Fruit fly (Drosophila melanogaster) whole organism, wandering third instar larva: ENCODE measurements around the gene DIP1.
"Not testable (repeated sequence)": the region's sequence is repeated elsewhere in the genome, so short reads cannot be mapped to it uniquely, and the experiment has no call there.

Experiments
- Dfd ChIP-seq: fragments of >200 bp; optimal IDR thresholded peaks from 2 replicates; lab custom pipeline; 2017; ENCODE audit warnings: missing biosample characterization, missing genetic modification characterization
- Dif ChIP-seq: fragments of 200-275, 200-300 bp; sonication (Bioruptor generic); optimal IDR thresholded peaks from 2 replicates; lab custom pipeline; 2018; ENCODE audit warnings: missing biosample characterization, missing genetic modification characterization; ENCODE audit not compliant: partially characterized antibody
- GATAd ChIP-seq: sonication (Bioruptor generic); optimal IDR thresholded peaks from 2 replicates; lab custom pipeline; 2016; ENCODE audit warnings: missing biosample characterization, missing genetic modification characterization
- HLH106 ChIP-seq: fragments of 200-800 bp; optimal IDR thresholded peaks from 3 replicates; lab custom pipeline; 2019; ENCODE audit warnings: missing biosample characterization, mild to moderate bottlenecking, missing genetic modification characterization, moderate library complexity
- Jra ChIP-seq: sonication (Bioruptor generic); optimal IDR thresholded peaks from 2 replicates; lab custom pipeline; 2016; ENCODE audit warnings: missing biosample characterization, missing genetic modification characterization
- Myc ChIP-seq: fragments of >200 bp; optimal IDR thresholded peaks from 2 replicates; lab custom pipeline; 2017
- N ChIP-seq: fragments of >200 bp; optimal IDR thresholded peaks from 2 replicates; lab custom pipeline; 2018; ENCODE audit warnings: missing biosample characterization, missing external identifiers, missing genetic modification characterization
- Sp1 ChIP-seq: fragments of 200-800 bp; sonication (Bioruptor generic); optimal IDR thresholded peaks from 3 replicates; lab custom pipeline; 2019; ENCODE audit warnings: missing biosample characterization, mild to moderate bottlenecking, missing genetic modification characterization, moderate library complexity
- Vsx2 ChIP-seq: fragments of 200-300, 225-300 bp; sonication (Bioruptor generic); optimal IDR thresholded peaks from 2 replicates; lab custom pipeline; 2018; ENCODE audit warnings: missing biosample characterization, missing genetic modification characterization; ENCODE audit not compliant: partially characterized antibody
- br ChIP-seq: fragments of 200-800 bp; sonication (Bioruptor generic); optimal IDR thresholded peaks from 2 replicates; lab custom pipeline; 2016; ENCODE audit warnings: missing biosample characterization, missing genetic modification characterization
- brk ChIP-seq: fragments of 200-800 bp; sonication (Bioruptor generic); optimal IDR thresholded peaks from 2 replicates; lab custom pipeline; 2016; ENCODE audit warnings: missing biosample characterization, mild to moderate bottlenecking, missing genetic modification characterization
- dl ChIP-seq, 2 experiments: fragments of 175-275, 200-275 bp in 1 of 2; fragments of 200-275 bp in 1 of 2; sonication (Bioruptor generic); optimal IDR thresholded peaks; lab custom pipeline; 2018; ENCODE audit warnings: mild to moderate bottlenecking in 2 of 2, missing biosample characterization in 2 of 2, missing genetic modification characterization in 2 of 2, moderate library complexity in 2 of 2; ENCODE audit not compliant: partially characterized antibody in 2 of 2, insufficient read depth in 1 of 2
- dmrt93B ChIP-seq: fragments of 200-800 bp; sonication (Bioruptor generic); optimal IDR thresholded peaks from 2 replicates; lab custom pipeline; 2018; ENCODE audit warnings: missing biosample characterization, mild to moderate bottlenecking, missing genetic modification characterization
- dsf ChIP-seq: sonication (Bioruptor generic); optimal IDR thresholded peaks from 2 replicates; lab custom pipeline; 2016; ENCODE audit warnings: missing biosample characterization, missing genetic modification characterization, borderline replicate concordance
- ey ChIP-seq: fragments of 200-800 bp; sonication (Bioruptor generic); optimal IDR thresholded peaks from 2 replicates; lab custom pipeline; 2016; ENCODE audit warnings: missing biosample characterization, missing genetic modification characterization
- foxo ChIP-seq, 2 experiments: fragments of 200-800 bp; sonication (Bioruptor generic); optimal IDR thresholded peaks; 2 replicates in 1 of 2; 3 replicates in 1 of 2; lab custom pipeline; 2016 to 2017; ENCODE audit warnings: missing biosample characterization in 2 of 2, missing genetic modification characterization in 2 of 2
- h ChIP-seq: fragments of 200-800 bp; sonication (Bioruptor generic); optimal IDR thresholded peaks from 3 replicates; lab custom pipeline; 2016; ENCODE audit warnings: missing biosample characterization, mild to moderate bottlenecking, missing genetic modification characterization
- jim ChIP-seq: fragments of 175-275, 200-325 bp; sonication (Bioruptor generic); optimal IDR thresholded peaks from 2 replicates; lab custom pipeline; 2016; ENCODE audit warnings: missing biosample characterization, mild to moderate bottlenecking, missing genetic modification characterization
- pan ChIP-seq: fragments of >200 bp; optimal IDR thresholded peaks from 2 replicates; lab custom pipeline; 2017
- sage ChIP-seq: fragments of 200-800 bp; sonication (Bioruptor generic); optimal IDR thresholded peaks from 2 replicates; lab custom pipeline; 2016; ENCODE audit warnings: missing biosample characterization, mild to moderate bottlenecking, missing genetic modification characterization
- sv ChIP-seq: fragments of 200-800 bp; sonication (Bioruptor generic); optimal IDR thresholded peaks from 3 replicates; lab custom pipeline; 2016; ENCODE audit warnings: missing biosample characterization, missing genetic modification characterization
- tai ChIP-seq: sonication (Bioruptor generic); optimal IDR thresholded peaks from 2 replicates; lab custom pipeline; 2016; ENCODE audit warnings: missing biosample characterization, missing genetic modification characterization
- woc ChIP-seq: sonication (Bioruptor generic); optimal IDR thresholded peaks from 2 replicates; lab custom pipeline; 2016; ENCODE audit warnings: missing biosample characterization, mild to moderate bottlenecking, missing genetic modification characterization

The DIP1 gene

DNA sequence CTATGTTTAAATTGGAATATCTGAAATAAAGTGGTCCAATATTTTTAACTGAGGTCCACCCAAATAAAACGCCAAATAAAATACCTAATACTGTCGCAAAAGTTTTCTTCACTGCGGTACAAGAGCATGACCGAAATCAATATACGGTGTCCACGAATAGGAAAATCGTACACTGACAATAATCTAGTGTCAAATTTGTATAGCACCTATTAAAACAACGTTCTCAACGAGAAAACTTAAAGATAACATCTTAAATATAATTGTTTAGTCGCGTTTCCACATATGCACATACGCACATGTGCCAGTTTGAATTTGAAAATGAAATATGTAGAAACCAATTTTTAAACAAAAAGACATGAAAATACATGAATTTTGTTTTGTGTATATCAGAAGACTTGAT is 1.5 kb upstream of the DIP1 start (continued):
- TF ChIP-seq ey (GFP tag; lab: Kevin White, UChicago) (peak; percentile 41), Sp1 (GFP tag; lab: Kevin White, UChicago) (no peak), Vsx2 (GFP tag; lab: Kevin White, UChicago) (no peak), GATAd (GFP tag; lab: Kevin White, UChicago) (no peak), Myc (lab: Kevin White, UChicago) (no peak), dsf (GFP tag; lab: Kevin White, UChicago) (no peak), Dfd (GFP tag; lab: Kevin White, UChicago) (no peak), dl (GFP tag; optimal IDR thresholded peaks at IDR 0.05; lab: Kevin White, UChicago; ENCODE audit: insufficient read depth in 1 of 2, partially characterized antibody in 2 of 2) (no peak), foxo (GFP tag; optimal IDR thresholded peaks at IDR 0.05; lab: Kevin White, UChicago) (peak in 1 of 2 experiments; percentile 66), HLH106 (tag; lab: Kevin White, UChicago) (peak; percentile 76)

DNA sequence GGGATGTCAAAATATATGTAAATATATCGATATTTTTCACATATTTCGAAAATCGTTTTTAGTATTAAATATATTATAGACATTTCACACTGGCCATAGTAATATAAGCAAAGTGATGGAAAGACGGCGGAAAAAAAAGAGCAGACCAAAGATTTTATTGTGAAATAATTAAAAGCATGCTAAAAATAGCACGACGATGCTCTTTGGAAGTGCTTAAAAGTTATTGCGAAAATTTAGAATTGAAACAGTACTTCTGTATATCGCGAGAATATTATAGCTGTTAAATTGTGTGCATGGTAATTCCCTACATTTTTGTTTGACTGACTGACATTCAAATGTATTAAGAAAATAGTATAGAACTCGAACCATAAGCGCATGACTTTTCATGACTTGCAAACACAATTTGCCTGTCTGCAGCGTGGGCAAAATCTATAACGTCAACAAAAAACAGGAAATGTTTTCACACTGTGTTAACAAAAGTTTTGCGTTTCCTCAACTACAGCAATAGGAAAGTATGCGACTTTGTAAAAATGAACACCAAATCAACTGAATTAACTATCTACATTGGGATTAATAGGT is 301 bp upstream of the DIP1 start:
- TF ChIP-seq br (no peak), GATAd (GFP tag; lab: Kevin White, UChicago) (no peak), dmrt93B (GFP tag; lab: Kevin White, UChicago) (no peak), N (GFP tag; lab: Kevin White, UChicago) (peak; percentile 71), jim (no peak)

DNA sequence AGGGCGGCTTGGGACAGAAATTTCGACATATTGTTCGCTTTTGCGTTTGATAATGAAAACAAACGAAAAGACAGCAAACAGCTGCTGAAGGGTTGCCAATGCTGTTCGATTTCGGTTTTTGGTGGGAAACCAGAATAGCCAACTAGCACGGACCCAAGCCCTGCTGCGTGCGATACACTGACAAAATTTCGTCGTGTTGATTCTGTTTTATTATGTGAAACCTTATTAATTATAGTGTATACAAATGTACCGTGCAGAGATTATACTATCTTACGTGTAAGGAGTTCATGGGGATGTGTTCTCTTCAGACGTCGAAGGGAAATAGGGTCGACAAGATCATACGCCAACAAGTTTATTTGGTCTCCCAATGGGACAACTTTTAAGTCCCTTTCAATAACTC is 6.3 kb downstream of the DIP1 start, which contains the start of gene CG32500:
TSS of gene CG32500 (minus strand) at position 110 of the 400 bp plus-strand sequence.
- not testable (repeated sequence) for TF ChIP-seq Dfd (GFP tag; lab: Kevin White, UChicago); h (GFP tag; lab: Kevin White, UChicago); dl (GFP tag; optimal IDR thresholded peaks at IDR 0.05; lab: Kevin White, UChicago; ENCODE audit: insufficient read depth in 1 of 2, partially characterized antibody in 2 of 2)

DNA sequence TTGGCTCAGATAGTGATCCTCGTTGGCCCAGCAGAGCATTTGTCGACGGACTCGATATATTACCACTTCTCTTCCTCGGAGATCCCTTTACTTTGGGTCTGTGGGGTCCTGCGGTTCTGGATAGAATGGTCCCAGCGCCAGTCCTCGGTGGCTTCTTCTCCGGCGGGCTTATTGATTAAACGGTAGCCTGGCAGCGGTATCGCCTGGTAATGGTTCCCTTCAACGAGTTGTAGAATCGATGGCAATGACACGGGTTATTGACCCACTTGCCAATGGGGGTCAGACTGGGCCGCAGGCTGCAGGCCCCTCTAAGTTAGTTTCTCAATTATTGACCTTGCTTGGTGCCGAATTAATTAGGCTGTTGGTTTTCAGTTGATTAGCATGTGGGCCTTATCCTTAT is 8.9 kb downstream of the DIP1 start, which contains the start of gene CG32819:
TSS of gene CG32819 (minus strand) at position 101 of the 400 bp plus-strand sequence.
- not testable (repeated sequence) for TF ChIP-seq HLH106 (tag; lab: Kevin White, UChicago); Dif (GFP tag; lab: Kevin White, UChicago); sv (GFP tag; lab: Kevin White, UChicago)

DNA sequence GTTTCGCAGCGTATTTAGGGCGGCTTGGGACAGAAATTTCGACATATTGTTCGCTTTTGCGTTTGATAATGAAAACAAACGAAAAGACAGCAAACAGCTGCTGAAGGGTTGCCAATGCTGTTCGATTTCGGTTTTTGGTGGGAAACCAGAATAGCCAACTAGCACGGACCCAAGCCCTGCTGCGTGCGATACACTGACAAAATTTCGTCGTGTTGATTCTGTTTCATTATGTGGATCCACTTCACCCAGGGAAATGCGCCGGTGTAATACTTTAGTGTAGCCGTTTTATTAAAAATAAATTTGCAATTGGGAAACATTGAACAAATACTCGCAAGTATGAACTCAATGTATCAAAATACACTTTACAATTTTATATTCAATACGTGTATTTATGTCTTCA is 12.4 kb downstream of the DIP1 start, which contains the start of gene CG32857:
TSS of gene CG32857 (minus strand) at position 101 of the 400 bp plus-strand sequence.
- not testable (repeated sequence) for TF ChIP-seq tai; woc (GFP tag; lab: Kevin White, UChicago); h (GFP tag; lab: Kevin White, UChicago)

DNA sequence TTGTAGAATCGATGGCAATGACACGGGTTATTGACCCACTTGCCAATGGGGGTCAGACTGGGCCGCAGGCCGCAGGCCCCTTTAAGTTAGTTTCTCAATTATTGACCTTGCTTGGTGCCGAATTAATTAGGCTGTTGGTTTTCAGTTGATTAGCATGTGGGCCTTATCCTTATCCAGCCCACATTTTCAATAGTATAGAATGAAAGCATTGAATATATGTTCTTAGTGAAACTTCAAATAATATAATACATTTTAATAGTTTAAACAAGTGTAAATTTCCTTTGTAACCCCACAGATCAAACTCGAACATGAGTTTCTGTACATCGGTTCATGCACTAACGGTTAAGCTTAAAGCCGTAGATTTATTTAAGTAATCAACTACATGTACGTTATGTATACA is 14.8 kb downstream of the DIP1 start, which contains the start of gene CG32820:
TSS of gene CG32820 (minus strand) at position 101 of the 400 bp plus-strand sequence.
- TF ChIP-seq Vsx2 (GFP tag; lab: Kevin White, UChicago); pan (lab: Kevin White, UChicago); sage (GFP tag; lab: Kevin White, UChicago): not testable (repeated sequence)

DNA sequence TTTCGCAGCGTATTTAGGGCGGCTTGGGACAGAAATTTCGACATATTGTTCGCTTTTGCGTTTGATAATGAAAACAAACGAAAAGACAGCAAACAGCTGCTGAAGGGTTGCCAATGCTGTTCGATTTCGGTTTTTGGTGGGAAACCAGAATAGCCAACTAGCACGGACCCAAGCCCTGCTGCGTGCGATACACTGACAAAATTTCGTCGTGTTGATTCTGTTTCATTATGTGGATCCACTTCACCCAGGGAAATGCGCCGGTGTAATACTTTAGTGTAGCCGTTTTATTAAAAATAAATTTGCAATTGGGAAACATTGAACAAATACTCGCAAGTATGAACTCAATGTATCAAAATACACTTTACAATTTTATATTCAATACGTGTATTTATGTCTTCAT is 18.5 kb downstream of the DIP1 start, which contains the start of gene CG33502:
TSS of gene CG33502 (minus strand) at position 101 of the 400 bp plus-strand sequence.
- not testable (repeated sequence) for TF ChIP-seq N, Jra, brk (GFP tag; lab: Kevin White, UChicago)

DNA sequence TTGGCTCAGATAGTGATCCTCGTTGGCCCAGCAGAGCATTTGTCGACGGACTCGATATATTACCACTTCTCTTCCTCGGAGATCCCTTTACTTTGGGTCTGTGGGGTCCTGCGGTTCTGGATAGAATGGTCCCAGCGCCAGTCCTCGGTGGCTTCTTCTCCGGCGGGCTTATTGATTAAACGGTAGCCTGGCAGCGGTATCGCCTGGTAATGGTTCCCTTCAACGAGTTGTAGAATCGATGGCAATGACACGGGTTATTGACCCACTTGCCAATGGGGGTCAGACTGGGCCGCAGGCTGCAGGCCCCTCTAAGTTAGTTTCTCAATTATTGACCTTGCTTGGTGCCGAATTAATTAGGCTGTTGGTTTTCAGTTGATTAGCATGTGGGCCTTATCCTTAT is 21.1 kb downstream of the DIP1 start, which contains the start of gene CG17450:
TSS of gene CG17450 (minus strand) at position 101 of the 400 bp plus-strand sequence.
- TF ChIP-seq dmrt93B (GFP tag; lab: Kevin White, UChicago); Myc (lab: Kevin White, UChicago); GATAd (GFP tag; lab: Kevin White, UChicago): not testable (repeated sequence)
